Worm (Caenorhabditis elegans) whole organism, late embryonic: ENCODE data around the gene srh-5.

ENCODE experiments used
- C08G9.2 ChIP-seq: sonication (generic microtip); optimal IDR thresholded peaks from 2 replicates; lab custom pipeline; 2016; ENCODE audit warnings: mild to moderate bottlenecking, missing genetic modification characterization, moderate library complexity, missing compliant biosample characterization
- C38D4.7 ChIP-seq: fragments of 200-800 bp; sonication (Bioruptor generic); optimal IDR thresholded peaks from 2 replicates; lab custom pipeline; 2018; ENCODE audit warnings: mild to moderate bottlenecking, missing genetic modification characterization, moderate library complexity, missing compliant biosample characterization
- Y22D7AL.16 ChIP-seq: sonication (generic microtip); optimal IDR thresholded peaks from 2 replicates; lab custom pipeline; 2016; ENCODE audit warnings: missing genetic modification characterization, missing compliant biosample characterization
- ahr-1 ChIP-seq: sonication (generic microtip); optimal IDR thresholded peaks from 2 replicates; lab custom pipeline; 2016; ENCODE audit warnings: missing genetic modification characterization, missing compliant biosample characterization
- ama-1 ChIP-seq: fragments of 150-350 bp; optimal IDR thresholded peaks from 2 replicates; lab custom pipeline; 2014
- ceh-14 ChIP-seq: sonication (generic microtip); optimal IDR thresholded peaks from 2 replicates; lab custom pipeline; 2016; ENCODE audit warnings: missing genotype, missing genetic modification characterization, missing compliant biosample characterization
- ceh-19 ChIP-seq: fragments of 200-800 bp; sonication (Bioruptor generic); optimal IDR thresholded peaks from 2 replicates; lab custom pipeline; 2018; ENCODE audit warnings: mild to moderate bottlenecking, missing genetic modification characterization, missing compliant biosample characterization
- ceh-31 ChIP-seq: sonication (generic microtip); optimal IDR thresholded peaks from 2 replicates; lab custom pipeline; 2016; ENCODE audit warnings: missing genetic modification characterization, missing compliant biosample characterization
- ceh-34 ChIP-seq: sonication (generic microtip); optimal IDR thresholded peaks from 2 replicates; lab custom pipeline; 2016; ENCODE audit warnings: mild to moderate bottlenecking, missing genetic modification characterization, missing compliant biosample characterization
- ceh-6 ChIP-seq: fragments of 200-800 bp; sonication (Bioruptor generic); optimal IDR thresholded peaks from 2 replicates; lab custom pipeline; 2018; ENCODE audit warnings: mild to moderate bottlenecking, missing genetic modification characterization, missing compliant biosample characterization
- ceh-9 ChIP-seq: sonication (generic microtip); optimal IDR thresholded peaks from 2 replicates; lab custom pipeline; 2016; ENCODE audit warnings: mild to moderate bottlenecking, missing genetic modification characterization, inconsistent platforms, missing compliant biosample characterization
- che-1 ChIP-seq: sonication (generic microtip); optimal IDR thresholded peaks from 2 replicates; lab custom pipeline; 2016; ENCODE audit warnings: mild to moderate bottlenecking, missing genetic modification characterization, missing compliant biosample characterization
- dmd-4 ChIP-seq: sonication (generic microtip); optimal IDR thresholded peaks from 2 replicates; lab custom pipeline; 2016; ENCODE audit warnings: borderline replicate concordance, missing genetic modification characterization, missing compliant biosample characterization
- dve-1 ChIP-seq: sonication (generic microtip); optimal IDR thresholded peaks from 2 replicates; lab custom pipeline; 2017; ENCODE audit warnings: antibody characterized with exemption, mild to moderate bottlenecking, missing genetic modification characterization, missing compliant biosample characterization
- ets-4 ChIP-seq: sonication (generic microtip); optimal IDR thresholded peaks from 2 replicates; lab custom pipeline; 2016; ENCODE audit warnings: missing genetic modification characterization, missing compliant biosample characterization
- fax-1 ChIP-seq: sonication (generic microtip); optimal IDR thresholded peaks from 2 replicates; lab custom pipeline; 2016; ENCODE audit warnings: missing genotype, missing genetic modification characterization, missing compliant biosample characterization
- fkh-10 ChIP-seq: fragments of 150-350 bp; optimal IDR thresholded peaks from 2 replicates; lab custom pipeline; 2014; ENCODE audit warnings: missing biosample characterization, missing genetic modification reagents, missing genetic modification characterization
- fkh-6 ChIP-seq: sonication (generic microtip); optimal IDR thresholded peaks from 2 replicates; lab custom pipeline; 2016; ENCODE audit warnings: missing genetic modification characterization, missing compliant biosample characterization
- gmeb-2 ChIP-seq: sonication (generic microtip); optimal IDR thresholded peaks from 2 replicates; lab custom pipeline; 2016; ENCODE audit warnings: missing genetic modification characterization, inconsistent platforms, missing compliant biosample characterization
- hlh-13 ChIP-seq: fragments of 200-800 bp; sonication (Bioruptor generic); optimal IDR thresholded peaks from 2 replicates; lab custom pipeline; 2018; ENCODE audit warnings: mild to moderate bottlenecking, missing genetic modification characterization, missing compliant biosample characterization
- hlh-8 ChIP-seq: sonication (generic microtip); optimal IDR thresholded peaks from 2 replicates; lab custom pipeline; 2016; ENCODE audit warnings: missing genotype, missing genetic modification characterization, missing compliant biosample characterization
- lim-6 ChIP-seq: sonication (generic microtip); optimal IDR thresholded peaks from 2 replicates; lab custom pipeline; 2016; ENCODE audit warnings: missing genetic modification characterization, missing compliant biosample characterization
- lin-11 ChIP-seq: fragments of 200-800 bp; sonication (Bioruptor generic); optimal IDR thresholded peaks from 2 replicates; lab custom pipeline; 2018; ENCODE audit warnings: mild to moderate bottlenecking, missing genetic modification characterization, missing compliant biosample characterization
- madf-2 ChIP-seq: sonication (generic microtip); optimal IDR thresholded peaks from 2 replicates; lab custom pipeline; 2017; ENCODE audit warnings: missing genetic modification characterization, missing compliant biosample characterization
- nfya-1 ChIP-seq: sonication (generic microtip); optimal IDR thresholded peaks from 2 replicates; lab custom pipeline; 2017; ENCODE audit warnings: missing genetic modification characterization, mild to moderate bottlenecking, missing compliant biosample characterization, antibody characterized with exemption, moderate library complexity
- nhr-11 ChIP-seq: fragments of 150-350 bp; optimal IDR thresholded peaks from 2 replicates; lab custom pipeline; 2014; ENCODE audit warnings: missing biosample characterization, missing genetic modification characterization
- nhr-232 ChIP-seq: sonication (generic microtip); optimal IDR thresholded peaks from 2 replicates; lab custom pipeline; 2016; ENCODE audit warnings: missing genetic modification characterization, missing compliant biosample characterization
- npax-4 ChIP-seq: sonication (generic microtip); optimal IDR thresholded peaks from 2 replicates; lab custom pipeline; 2016; ENCODE audit warnings: missing genetic modification characterization, missing compliant biosample characterization
- odd-2 ChIP-seq: sonication (generic microtip); optimal IDR thresholded peaks from 2 replicates; lab custom pipeline; 2017; ENCODE audit warnings: antibody characterized with exemption, mild to moderate bottlenecking, missing genetic modification characterization, missing compliant biosample characterization
- pat-9 ChIP-seq: fragments of 200-800 bp; sonication (Bioruptor generic); optimal IDR thresholded peaks from 2 replicates; lab custom pipeline; 2018; ENCODE audit warnings: mild to moderate bottlenecking, missing genetic modification characterization, moderate library complexity, missing compliant biosample characterization
- pax-1 ChIP-seq: fragments of 150-350 bp; optimal IDR thresholded peaks from 2 replicates; lab custom pipeline; 2014; ENCODE audit warnings: missing biosample characterization, missing genetic modification characterization
- pqm-1 ChIP-seq: sonication (generic microtip); optimal IDR thresholded peaks from 2 replicates; lab custom pipeline; 2016; ENCODE audit warnings: missing genetic modification characterization, missing compliant biosample characterization
- pros-1 ChIP-seq: fragments of 150-350 bp; optimal IDR thresholded peaks from 2 replicates; lab custom pipeline; 2014; ENCODE audit warnings: missing biosample characterization, missing genetic modification reagents, missing genetic modification characterization
- ref-2 ChIP-seq: sonication (generic microtip); optimal IDR thresholded peaks from 2 replicates; lab custom pipeline; 2016; ENCODE audit warnings: missing genetic modification characterization, missing compliant biosample characterization
- sdc-2 ChIP-seq: sonication (generic microtip); optimal IDR thresholded peaks from 2 replicates; lab custom pipeline; 2016; ENCODE audit warnings: missing genotype, missing genetic modification characterization, missing compliant biosample characterization
- sox-2 ChIP-seq: fragments of 200-800 bp; sonication (Bioruptor generic); IDR thresholded peaks from 2 replicates; pipeline ENCODE4 v1.3.6; 2022; ENCODE audit warnings: missing genetic modification reagents, missing genetic modification characterization, missing compliant biosample characterization
- syd-9 ChIP-seq: sonication (generic microtip); optimal IDR thresholded peaks from 2 replicates; lab custom pipeline; 2016; ENCODE audit warnings: mild to moderate bottlenecking, missing genetic modification characterization, moderate library complexity, missing compliant biosample characterization
- ttx-3 ChIP-seq: sonication (generic microtip); optimal IDR thresholded peaks from 2 replicates; lab custom pipeline; 2016; ENCODE audit warnings: missing genetic modification reagents, missing genetic modification characterization, missing compliant biosample characterization
- zip-5 ChIP-seq: sonication (generic microtip); optimal IDR thresholded peaks from 2 replicates; lab custom pipeline; 2016; ENCODE audit warnings: missing genetic modification characterization, missing compliant biosample characterization
- ztf-16 ChIP-seq: sonication (generic microtip); optimal IDR thresholded peaks from 2 replicates; lab custom pipeline; 2017; ENCODE audit warnings: missing genetic modification characterization, missing compliant biosample characterization

srh-5 gene

ce11 chrV:1685328-1685727 is at the start of gene srh-5:
srh-5 (plus strand) TSS chrV:1685628.
- TF ChIP-seq nhr-232: no peak
- TF ChIP-seq ahr-1 (tag; lab: Kevin White, UChicago): no peak
- no peak for TF ChIP-seq pax-1 (tag; lab: Kevin White, UChicago)
- no peak for TF ChIP-seq ceh-31 (tag; lab: Kevin White, UChicago)
- TF ChIP-seq ets-4 (tag; lab: Kevin White, UChicago): no peak
- no peak for TF ChIP-seq gmeb-2 (tag; lab: Kevin White, UChicago)
- no peak for TF ChIP-seq che-1 (tag; lab: Kevin White, UChicago)
- TF ChIP-seq ceh-19 (GFP tag; lab: Kevin White, UChicago): no peak
- TF ChIP-seq C08G9.2: no peak
- no peak for TF ChIP-seq pat-9 (tag; lab: Kevin White, UChicago)
- TF ChIP-seq ceh-14 (tag; lab: Kevin White, UChicago): no peak
- no peak for TF ChIP-seq madf-2
- no peak for TF ChIP-seq syd-9 (tag; lab: Kevin White, UChicago)
- no peak for TF ChIP-seq nfya-1 (tag; lab: Kevin White, UChicago)
- no peak for TF ChIP-seq ttx-3 (tag; lab: Kevin White, UChicago)
- no peak for TF ChIP-seq fkh-6
- TF ChIP-seq nhr-11 (tag; lab: Kevin White, UChicago): no peak
- no peak for TF ChIP-seq fkh-10 (GFP tag; lab: Kevin White, UChicago)
- no peak for TF ChIP-seq ztf-16 (tag; lab: Kevin White, UChicago)

- TF ChIP-seq ceh-34 (tag; lab: Kevin White, UChicago): no peak
- TF ChIP-seq ceh-9: no peak
- TF ChIP-seq dmd-4 (tag; lab: Kevin White, UChicago): no peak
- TF ChIP-seq odd-2 (tag; lab: Kevin White, UChicago): no peak
- TF ChIP-seq madf-2: no peak
- TF ChIP-seq ceh-14 (tag; lab: Kevin White, UChicago): no peak
- no peak for TF ChIP-seq sdc-2 (tag; lab: Kevin White, UChicago)
- no peak for TF ChIP-seq lim-6 (tag; lab: Kevin White, UChicago)
- TF ChIP-seq nhr-232: no peak
- TF ChIP-seq lin-11: no peak
- TF ChIP-seq C38D4.7 (GFP tag; lab: Kevin White, UChicago): no peak
Observed at ce11 chrV:1635859-1636258, 49.6 kb upstream of the srh-5 start, which contains the start of gene str-222. str-222 (plus strand) TSS chrV:1636159.

- no peak for TF ChIP-seq hlh-13 (GFP tag; lab: Kevin White, UChicago)
- no peak for TF ChIP-seq ama-1 (lab: Kevin White, UChicago)
- no peak for TF ChIP-seq sox-2 (GFP tag; lab: Robert Waterston, UW)
- no peak for TF ChIP-seq zip-5 (tag; lab: Kevin White, UChicago)
- TF ChIP-seq pqm-1: no peak
- no peak for TF ChIP-seq fax-1 (tag; lab: Kevin White, UChicago)
- no peak for TF ChIP-seq syd-9 (tag; lab: Kevin White, UChicago)
- TF ChIP-seq ref-2: no peak
- no peak for TF ChIP-seq Y22D7AL.16 (tag; lab: Kevin White, UChicago)
- TF ChIP-seq hlh-8 (tag; lab: Kevin White, UChicago): no peak
- no peak for TF ChIP-seq dve-1 (tag; lab: Kevin White, UChicago)
- TF ChIP-seq npax-4: no peak
- TF ChIP-seq ceh-6 (GFP tag; lab: Kevin White, UChicago): no peak
- no peak for TF ChIP-seq odd-2 (tag; lab: Kevin White, UChicago)
- TF ChIP-seq ceh-19 (GFP tag; lab: Kevin White, UChicago): no peak
- TF ChIP-seq pros-1 (tag; lab: Kevin White, UChicago): no peak
Observed at ce11 chrV:1640008-1640407, 45.4 kb upstream of the srh-5 start, which contains the start of gene str-221. str-221 (plus strand) TSS chrV:1640308.
